Worm (Caenorhabditis elegans): ENCODE data around the gene srbc-45.
A peak's percentile ranks its signal among the peaks of the same experiment; 100 is the strongest.

The srbc-45 gene

DNA sequence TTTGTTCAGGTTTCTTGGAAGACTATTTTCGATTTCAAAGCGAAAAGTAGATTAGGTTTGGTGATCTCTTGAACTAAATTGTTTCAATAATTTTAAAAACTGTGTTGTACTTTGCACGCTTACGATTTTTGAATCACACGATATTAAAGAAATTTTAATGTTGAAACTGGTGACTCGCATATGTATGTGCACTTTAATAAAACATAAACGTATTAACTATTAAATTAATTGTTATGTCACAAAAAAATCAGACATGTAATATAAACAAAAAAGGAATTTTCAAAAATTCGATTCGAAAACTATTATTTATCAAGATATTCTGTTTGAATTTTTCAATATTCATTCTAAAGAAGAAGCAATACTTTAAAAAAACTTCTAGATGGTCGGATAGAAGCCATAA is 23.8 kb downstream of the srbc-45 start, which contains the start of gene ugt-15:
TSS of gene ugt-15 (plus strand) at position 301 of the 400 bp plus-strand sequence.
- TF ChIP-seq unc-130 (tag; optimal IDR thresholded peaks at IDR 0.05) (no peak), hlh-4 (tag; optimal IDR thresholded peaks at IDR 0.05) (no peak), nhr-28 (tag; optimal IDR thresholded peaks at IDR 0.05) (no peak), nhr-90 (tag; optimal IDR thresholded peaks at IDR 0.05; ENCODE audit: poor library complexity) (no peak), unc-30 (tag; optimal IDR thresholded peaks at IDR 0.05) (no peak), lin-13 (GFP tag; optimal IDR thresholded peaks at IDR 0.05) (no peak), ama-1 (optimal IDR thresholded peaks at IDR 0.05) (no peak), pqm-1 (tag; optimal IDR thresholded peaks at IDR 0.05) (no peak), nhr-71 (tag; optimal IDR thresholded peaks at IDR 0.05) (no peak), blmp-1 (tag; optimal IDR thresholded peaks at IDR 0.05) (no peak), mep-1 (tag; optimal IDR thresholded peaks at IDR 0.05) (no peak), efl-3 (GFP tag; optimal IDR thresholded peaks at IDR 0.05) (no peak), pag-3 (tag; optimal IDR thresholded peaks at IDR 0.05; ENCODE audit: borderline replicate concordance, insufficient read depth) (no peak), nhr-47 (tag; optimal IDR thresholded peaks at IDR 0.05) (no peak), vab-15 (tag; optimal IDR thresholded peaks at IDR 0.05) (no peak), efl-1 (optimal IDR thresholded peaks at IDR 0.05) (no peak), efl-1 (GFP tag; optimal IDR thresholded peaks at IDR 0.05 in 1 of 2) (no peak), lin-35 (GFP tag; optimal IDR thresholded peaks at IDR 0.05) (no peak), nhr-76 (tag; optimal IDR thresholded peaks at IDR 0.05) (no peak)

DNA sequence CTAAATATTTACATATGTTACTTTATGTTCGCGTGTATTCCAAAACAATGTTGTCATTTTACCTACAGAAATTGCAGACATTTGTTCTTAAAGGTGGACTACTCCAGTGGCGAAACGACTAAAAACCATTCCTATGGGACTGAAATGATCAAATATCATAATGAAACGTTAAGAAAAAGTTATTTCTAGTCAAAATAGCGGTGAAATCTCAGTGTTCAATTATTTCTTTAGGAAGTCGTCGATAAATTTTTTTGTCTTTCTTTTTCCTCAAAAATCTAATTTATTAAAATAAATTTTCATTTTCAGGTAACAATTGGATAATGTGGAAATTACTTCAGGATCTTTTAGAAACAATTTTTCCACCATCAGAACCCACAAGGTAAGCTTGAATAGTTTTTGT is 32.0 kb downstream of the srbc-45 start, which contains the start of gene C44H9.4:
TSS of gene C44H9.4 (plus strand) at position 301 of the 400 bp plus-strand sequence.
- no peak for TF ChIP-seq fkh-4 (tag; optimal IDR thresholded peaks at IDR 0.05; ENCODE audit: borderline replicate concordance)

- TF ChIP-seq mef-2 (tag; optimal IDR thresholded peaks at IDR 0.05) (no peak), nhr-19 (GFP tag; conservative IDR thresholded peaks at IDR 0.05) (no peak), isw-1 (GFP tag; IDR thresholded peaks at IDR 0.05) (no peak), snpc-4 (tag; optimal IDR thresholded peaks at IDR 0.05) (no peak), fos-1 (tag; optimal IDR thresholded peaks at IDR 0.05) (no peak), xbp-1 (tag; optimal IDR thresholded peaks at IDR 0.05) (no peak), sptf-1 (tag; optimal IDR thresholded peaks at IDR 0.05) (no peak), dsc-1 (tag; optimal IDR thresholded peaks at IDR 0.05) (no peak)
Observed at ce11 chrV:12844748-12845147, 41.4 kb downstream of the srbc-45 start.

- no peak for TF ChIP-seq efl-1 (optimal IDR thresholded peaks at IDR 0.05)
- TF ChIP-seq efl-1 (GFP tag; optimal IDR thresholded peaks at IDR 0.05 in 1 of 2): peak in 1 of 2 experiments; percentile 67
- TF ChIP-seq zip-4 (GFP tag; optimal IDR thresholded peaks at IDR 0.05): no peak
Observed at ce11 chrV:12845247-12845646, 41.9 kb downstream of the srbc-45 start, which contains the start of gene C44H9.6. Gene C44H9.6, minus strand, starts transcription at chrV:12845347.

- no peak for TF ChIP-seq hlh-17 (GFP tag; optimal IDR thresholded peaks at IDR 0.05; ENCODE audit: borderline replicate concordance)
Observed at ce11 chrV:12849736-12850135, 46.4 kb downstream of the srbc-45 start, which contains the start of gene C44H9.5. Gene C44H9.5, minus strand, starts transcription at chrV:12849864.

DNA sequence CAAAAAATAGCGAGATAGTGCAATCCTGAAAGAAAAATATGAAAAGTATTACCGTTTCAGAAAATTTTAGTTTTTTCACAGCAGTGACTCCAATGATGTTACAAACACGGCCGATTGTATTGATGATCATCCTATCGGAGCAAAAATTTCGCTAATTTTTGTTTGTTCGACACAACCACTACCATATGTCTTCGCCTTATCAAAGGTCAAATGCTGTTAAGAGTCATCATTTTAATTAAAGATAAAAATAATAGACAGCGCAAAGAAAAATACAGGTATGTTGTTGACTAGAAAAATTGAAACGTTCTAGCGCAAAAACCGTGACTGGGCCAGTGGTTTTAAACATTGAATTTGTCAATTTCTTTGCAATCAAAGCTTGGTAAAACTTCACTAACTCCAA is 49.0 kb downstream of the srbc-45 start:
- TF ChIP-seq unc-30 (tag; optimal IDR thresholded peaks at IDR 0.05): no peak
- TF ChIP-seq elt-2 (tag; optimal IDR thresholded peaks at IDR 0.05): peak; percentile 49
- no peak for TF ChIP-seq egl-13 (tag; optimal IDR thresholded peaks at IDR 0.05)
- TF ChIP-seq pax-3 (tag; optimal IDR thresholded peaks at IDR 0.05): peak; percentile 20
- TF ChIP-seq blmp-1 (tag; optimal IDR thresholded peaks at IDR 0.05): no peak
- TF ChIP-seq F16B12.6 (tag; optimal IDR thresholded peaks at IDR 0.05): no peak
- no peak for TF ChIP-seq nhr-28 (tag; optimal IDR thresholded peaks at IDR 0.05)
